Fruit fly (Drosophila melanogaster) whole organism, embryonic: ENCODE results near the gene Pisd.

ENCODE experiments used
- Atf6 ChIP-seq: fragments of 200-800 bp; sonication (Bioruptor generic); IDR thresholded peaks from 2 replicates; pipeline ENCODE4 v1.3.6; 2022; ENCODE audit warnings: missing biosample characterization, missing genetic modification characterization
- Awh ChIP-seq: fragments of 200-800 bp; sonication (Bioruptor generic); IDR thresholded peaks from 2 replicates; pipeline ENCODE4, ENCODE4 v1.3.6; 2022; ENCODE audit warnings: missing biosample characterization, missing genetic modification characterization
- Bdp1 ChIP-seq: fragments of 200-800 bp; sonication (Bioruptor generic); optimal IDR thresholded peaks from 3 replicates; lab custom pipeline; 2016; ENCODE audit warnings: missing biosample characterization, missing genetic modification characterization
- CG10321 ChIP-seq: fragments of 200-800 bp; sonication (Bioruptor generic); IDR thresholded peaks from 2 replicates; pipeline ENCODE4 v1.3.6; 2022; ENCODE audit warnings: missing biosample characterization, missing genetic modification characterization
- CG11247 ChIP-seq: fragments of 200-800 bp; sonication (Bioruptor generic); IDR thresholded peaks from 2 replicates; pipeline ENCODE4 v1.3.6; 2022; ENCODE audit warnings: missing biosample characterization, missing genetic modification characterization
- CG11504 ChIP-seq: fragments of 200-800 bp; sonication (Bioruptor generic); optimal IDR thresholded peaks from 3 replicates; lab custom pipeline; 2019; ENCODE audit warnings: missing biosample characterization, mild to moderate bottlenecking, missing genetic modification characterization, moderate library complexity
- CG11696 ChIP-seq: fragments of 200-800 bp; sonication (Bioruptor generic); IDR thresholded peaks from 2 replicates; pipeline ENCODE4 v1.3.6; 2022; ENCODE audit warnings: missing biosample characterization, missing genetic modification characterization
- CG13424 ChIP-seq: fragments of 200-800 bp; sonication (Bioruptor generic); optimal IDR thresholded peaks from 2 replicates; lab custom pipeline; 2019; ENCODE audit warnings: missing biosample characterization, mild to moderate bottlenecking, missing genetic modification characterization, moderate library complexity
- CG15514 ChIP-seq: fragments of 200-800 bp; sonication (Bioruptor generic); optimal IDR thresholded peaks from 3 replicates; lab custom pipeline; 2017; ENCODE audit warnings: missing biosample characterization, missing genetic modification characterization, mild to moderate bottlenecking, moderate library complexity, missing genetic modification reagents
- CG15601 ChIP-seq: fragments of 200-800 bp; sonication (Bioruptor generic); optimal IDR thresholded peaks from 3 replicates; lab custom pipeline; 2019; ENCODE audit warnings: missing biosample characterization, mild to moderate bottlenecking, missing genetic modification characterization, moderate library complexity
- CG15696 ChIP-seq: fragments of 200-800 bp; sonication (Bioruptor generic); optimal IDR thresholded peaks from 2 replicates; lab custom pipeline; 2019; ENCODE audit warnings: missing biosample characterization, mild to moderate bottlenecking, missing genetic modification characterization, moderate library complexity
- CG16813 ChIP-seq: fragments of 200-800 bp; sonication (Bioruptor generic); IDR thresholded peaks from 3 replicates; pipeline ENCODE4 v1.3.6; 2022; ENCODE audit warnings: missing biosample characterization, missing genetic modification characterization; ENCODE audit not compliant: partially characterized antibody
- CG17568 ChIP-seq: fragments of 200-800 bp; sonication (Bioruptor generic); optimal IDR thresholded peaks from 2 replicates; lab custom pipeline; 2018; ENCODE audit warnings: missing biosample characterization, mild to moderate bottlenecking, missing genetic modification characterization, moderate library complexity
- CG17829 ChIP-seq: fragments of 200-800 bp; optimal IDR thresholded peaks from 2 replicates; lab custom pipeline; 2019; ENCODE audit warnings: missing biosample characterization, mild to moderate bottlenecking, missing genetic modification characterization, moderate library complexity
- CG18011 ChIP-seq: fragments of 200-800 bp; sonication (Bioruptor generic); optimal IDR thresholded peaks from 2 replicates; lab custom pipeline; 2017; ENCODE audit warnings: missing biosample characterization, missing genetic modification characterization, mild to moderate bottlenecking, moderate library complexity, missing genotype
- CG3065 ChIP-seq: fragments of 200-800 bp; sonication (Bioruptor generic); optimal IDR thresholded peaks from 2 replicates; lab custom pipeline; 2016; ENCODE audit warnings: missing biosample characterization, missing genetic modification characterization
- CG32772 ChIP-seq: fragments of 200-800 bp; sonication (Bioruptor generic); IDR thresholded peaks from 2 replicates; pipeline ENCODE4 v1.3.6; 2022; ENCODE audit warnings: missing biosample characterization, missing genetic modification characterization
- CG3281 ChIP-seq: fragments of 200-800 bp; sonication (Bioruptor generic); optimal IDR thresholded peaks from 3 replicates; lab custom pipeline; 2017; ENCODE audit warnings: missing biosample characterization, mild to moderate bottlenecking, missing genetic modification characterization
- CG5245 ChIP-seq: fragments of 200-800 bp; sonication (Bioruptor generic); optimal IDR thresholded peaks from 3 replicates; lab custom pipeline; 2016; ENCODE audit warnings: missing biosample characterization, missing genetic modification characterization
- CG7357 ChIP-seq: fragments of 200-800 bp; sonication (Bioruptor generic); IDR thresholded peaks from 3 replicates; pipeline ENCODE4 v1.3.6; 2022; ENCODE audit warnings: missing biosample characterization, missing genetic modification characterization
- CG8924 ChIP-seq: fragments of 200-800 bp; optimal IDR thresholded peaks from 3 replicates; lab custom pipeline; 2019; ENCODE audit warnings: missing biosample characterization, mild to moderate bottlenecking, missing genetic modification characterization, moderate library complexity
- CG8944 ChIP-seq: fragments of 200-800 bp; sonication (Bioruptor generic); optimal IDR thresholded peaks from 3 replicates; lab custom pipeline; 2016; ENCODE audit warnings: missing biosample characterization, missing genetic modification characterization
- CG9215 ChIP-seq: fragments of 200-800 bp; sonication (Bioruptor generic); IDR thresholded peaks from 2 replicates; pipeline ENCODE4 v1.3.6; 2022; ENCODE audit warnings: missing biosample characterization, missing genetic modification characterization
- Fer3 ChIP-seq: fragments of 200-800 bp; sonication (Bioruptor generic); optimal IDR thresholded peaks from 2 replicates; lab custom pipeline; 2018; ENCODE audit warnings: missing biosample characterization, mild to moderate bottlenecking, missing genetic modification characterization, moderate library complexity
- Hmx ChIP-seq: fragments of 200-800 bp; sonication (Bioruptor generic); optimal IDR thresholded peaks from 2 replicates; lab custom pipeline; 2016; ENCODE audit warnings: missing biosample characterization, missing genetic modification characterization
- Jarid2 ChIP-seq: fragments of 200-800 bp; sonication (Bioruptor generic); optimal IDR thresholded peaks from 3 replicates; lab custom pipeline; 2017; ENCODE audit warnings: mild to moderate bottlenecking, missing biosample characterization, missing genetic modification reagents, missing genetic modification characterization
- Lpt ChIP-seq: fragments of >200 bp; optimal IDR thresholded peaks from 2 replicates; lab custom pipeline; 2018; ENCODE audit warnings: missing biosample characterization, missing genetic modification characterization
- MBD-R2 ChIP-seq: fragments of 200-800 bp; sonication (Bioruptor generic); IDR thresholded peaks from 2 replicates; pipeline ENCODE4 v1.3.6; 2022; ENCODE audit warnings: missing biosample characterization, missing genetic modification characterization
- TFAM ChIP-seq: fragments of 200-800 bp; sonication (Bioruptor generic); optimal IDR thresholded peaks from 2 replicates; lab custom pipeline; 2017; ENCODE audit warnings: missing biosample characterization, missing genetic modification characterization, inconsistent platforms
- abd-A ChIP-seq: fragments of 200-800 bp; sonication (Bioruptor generic); optimal IDR thresholded peaks from 3 replicates; lab custom pipeline; 2019; ENCODE audit warnings: missing biosample characterization, mild to moderate bottlenecking, missing genetic modification characterization, moderate library complexity
- al ChIP-seq: fragments of 200-800 bp; sonication (Bioruptor generic); IDR thresholded peaks from 2 replicates; pipeline ENCODE4 v1.3.6; 2022; ENCODE audit warnings: missing biosample characterization, missing genetic modification characterization
- cad ChIP-seq: fragments of >200 bp; optimal IDR thresholded peaks from 2 replicates; lab custom pipeline; 2017; ENCODE audit warnings: missing biosample characterization, missing genetic modification characterization
- cg ChIP-seq: fragments of 200-800 bp; sonication (Bioruptor generic); optimal IDR thresholded peaks from 3 replicates; lab custom pipeline; 2019; ENCODE audit warnings: missing biosample characterization, mild to moderate bottlenecking, missing genetic modification characterization, moderate library complexity
- ci ChIP-seq: fragments of 200-800 bp; sonication (Bioruptor generic); IDR thresholded peaks from 3 replicates; pipeline ENCODE4 v1.3.6; 2022; ENCODE audit warnings: missing biosample characterization, missing genetic modification characterization
- crol ChIP-seq: fragments of 200-800 bp; sonication (Bioruptor generic); IDR thresholded peaks from 2 replicates; pipeline ENCODE4 v1.3.6; 2022; ENCODE audit warnings: missing biosample characterization, missing genetic modification characterization
- dmrt99B ChIP-seq: fragments of 200-800 bp; sonication (Bioruptor generic); optimal IDR thresholded peaks from 2 replicates; lab custom pipeline; 2018; ENCODE audit warnings: missing biosample characterization, mild to moderate bottlenecking, missing genetic modification characterization, moderate library complexity
- dysf ChIP-seq: fragments of 200-800 bp; sonication (Bioruptor generic); IDR thresholded peaks from 3 replicates; pipeline ENCODE4 v1.3.6; 2022; ENCODE audit warnings: missing biosample characterization, missing genetic modification characterization
- gce ChIP-seq: fragments of 200-800 bp; sonication (Bioruptor generic); IDR thresholded peaks from 3 replicates; pipeline ENCODE4 v1.3.6; 2022; ENCODE audit warnings: missing biosample characterization, missing genetic modification characterization
- hb ChIP-seq: fragments of 200-800 bp; sonication (Bioruptor generic); IDR thresholded peaks from 3 replicates; pipeline ENCODE4 v1.3.6; 2022; ENCODE audit warnings: missing biosample characterization, missing genetic modification characterization; ENCODE audit not compliant: partially characterized antibody
- klu ChIP-seq: fragments of 200-800 bp; sonication (Bioruptor generic); IDR thresholded peaks from 2 replicates; pipeline ENCODE4 v1.3.6; 2022; ENCODE audit warnings: missing biosample characterization, missing genetic modification characterization
- pzg ChIP-seq: fragments of 200-800 bp; sonication (Bioruptor generic); optimal IDR thresholded peaks from 3 replicates; lab custom pipeline; 2018; ENCODE audit warnings: missing biosample characterization, mild to moderate bottlenecking, missing genetic modification characterization, moderate library complexity
- seq ChIP-seq: fragments of 200-800 bp; sonication (Bioruptor generic); IDR thresholded peaks from 2 replicates; pipeline ENCODE4 v1.3.6; 2022; ENCODE audit warnings: missing biosample characterization, missing genetic modification characterization
- sim ChIP-seq: fragments of 200-800 bp; sonication (Bioruptor generic); IDR thresholded peaks from 2 replicates; pipeline ENCODE4 v1.3.6; 2022; ENCODE audit warnings: missing biosample characterization, missing genetic modification characterization
- slou ChIP-seq: fragments of 200-800 bp; sonication (Bioruptor generic); optimal IDR thresholded peaks from 3 replicates; lab custom pipeline; 2016; ENCODE audit warnings: missing biosample characterization, missing genetic modification characterization
- tin ChIP-seq: fragments of 200-800 bp; sonication (Bioruptor generic); optimal IDR thresholded peaks from 3 replicates; lab custom pipeline; 2016; ENCODE audit warnings: missing biosample characterization, missing genetic modification characterization
- tna ChIP-seq: fragments of 200-800 bp; sonication (Bioruptor generic); IDR thresholded peaks from 2 replicates; pipeline ENCODE4 v1.3.6; 2022; ENCODE audit warnings: missing biosample characterization, missing genetic modification characterization; ENCODE audit not compliant: partially characterized antibody
- ttk ChIP-seq: fragments of 200-800 bp; sonication (Bioruptor generic); IDR thresholded peaks from 2 replicates; pipeline ENCODE4 v2.1.2; 2022; ENCODE audit warnings: missing biosample characterization, missing genetic modification characterization
- wdn ChIP-seq: fragments of 200-800 bp; sonication (Bioruptor generic); IDR thresholded peaks from 2 replicates; pipeline ENCODE4 v1.3.6; 2022; ENCODE audit warnings: missing biosample characterization, missing genetic modification characterization
- yki ChIP-seq: fragments of >200 bp; optimal IDR thresholded peaks from 3 replicates; lab custom pipeline; 2018

Pisd gene

dm6 chr3R:24099039-24100026 lies 48.8 kb downstream of the Pisd start (continued):
- TF ChIP-seq hb (GFP tag; lab: Robert Waterston, UW): no peak
- TF ChIP-seq CG8944 (GFP tag; lab: Kevin White, UChicago): peak; percentile 70
- TF ChIP-seq CG11504 (tag; lab: Kevin White, UChicago): peak; percentile 82
- TF ChIP-seq gce (GFP tag; lab: Robert Waterston, UW): peak; percentile 63; the same call in 2 of the 3 replicates
- peak; percentile 68 for TF ChIP-seq CG3065 (GFP tag; lab: Kevin White, UChicago)
- TF ChIP-seq CG15601 (tag; lab: Kevin White, UChicago): peak; percentile 58
- TF ChIP-seq abd-A (tag; lab: Kevin White, UChicago): no peak
- TF ChIP-seq CG3281 (GFP tag; lab: Kevin White, UChicago): peak; percentile 67
- peak; percentile 71 for TF ChIP-seq CG17568 (GFP tag; lab: Kevin White, UChicago)
- peak; percentile 63 for TF ChIP-seq CG9215 (GFP tag; lab: Robert Waterston, UW)
- peak; percentile 70 for TF ChIP-seq CG13424 (tag; lab: Kevin White, UChicago)
- peak; percentile 82 for TF ChIP-seq CG32772 (GFP tag; lab: Robert Waterston, UW)
- 0 out of 2 replicates have a peak, but pooled peaks have one; percentile 54 for TF ChIP-seq sim (GFP tag; lab: Robert Waterston, UW)
- TF ChIP-seq CG8924 (tag; lab: Kevin White, UChicago): peak; percentile 72
- TF ChIP-seq CG16813 (GFP tag; lab: Robert Waterston, UW): no peak
- peak; percentile 59; the same call in 1 of the 2 replicates for TF ChIP-seq MBD-R2 (GFP tag; lab: Robert Waterston, UW)
- TF ChIP-seq TFAM: no peak
- TF ChIP-seq tna (GFP tag; lab: Robert Waterston, UW): no peak
- no peak for TF ChIP-seq Lpt
- TF ChIP-seq CG15514 (GFP tag; lab: Kevin White, UChicago): peak; percentile 65
- TF ChIP-seq CG18011: peak; percentile 64
- no peak for TF ChIP-seq pzg (GFP tag; lab: Kevin White, UChicago)
- peak; percentile 73 for TF ChIP-seq CG17829
- no peak for TF ChIP-seq Jarid2 (GFP tag; lab: Kevin White, UChicago)
- no peak for TF ChIP-seq cg (GFP tag; lab: Kevin White, UChicago)
- peak; percentile 80 for TF ChIP-seq dmrt99B
- TF ChIP-seq CG7357: peak; percentile 68; the same call in 2 of the 3 replicates
- TF ChIP-seq Bdp1 (GFP tag; lab: Kevin White, UChicago): peak; percentile 71
- TF ChIP-seq crol: no peak
- TF ChIP-seq wdn (GFP tag; lab: Robert Waterston, UW): peak; percentile 45; the same call in 1 of the 2 replicates
- TF ChIP-seq Awh (GFP tag; lab: Robert Waterston, UW): peak; percentile 70; the same call in 1 of the 2 replicates
- TF ChIP-seq dysf (GFP tag; lab: Robert Waterston, UW): peak; percentile 88
- peak; percentile 66 for TF ChIP-seq CG5245
- peak; percentile 79 for TF ChIP-seq Fer3 (tag; lab: Kevin White, UChicago)
- peak; percentile 27 for TF ChIP-seq Hmx (GFP tag; lab: Kevin White, UChicago)
- TF ChIP-seq CG10321 (GFP tag; lab: Robert Waterston, UW): peak; percentile 40; the same call in 1 of the 2 replicates
- no peak for TF ChIP-seq cad (GFP tag; lab: Kevin White, UChicago)
- TF ChIP-seq klu: peak; percentile 70
- TF ChIP-seq seq (GFP tag; lab: Robert Waterston, UW): peak; percentile 85
- no peak for TF ChIP-seq CG15696
- peak; percentile 92 for TF ChIP-seq ci (GFP tag; lab: Robert Waterston, UW)
- TF ChIP-seq al (GFP tag; lab: Robert Waterston, UW): peak; percentile 80
- peak; percentile 21 for TF ChIP-seq slou (GFP tag; lab: Kevin White, UChicago)
- peak; percentile 68 for TF ChIP-seq CG11696 (GFP tag; lab: Robert Waterston, UW)
- TF ChIP-seq CG11247: peak; percentile 69
- peak; percentile 69 for TF ChIP-seq ttk (GFP tag; lab: Robert Waterston, UW)
- no peak for TF ChIP-seq yki (lab: Kevin White, UChicago)
- peak; percentile 85 for TF ChIP-seq Atf6
- TF ChIP-seq tin (GFP tag; lab: Kevin White, UChicago): peak; percentile 81
